Worm (Caenorhabditis elegans) whole organism, L2 larva: Measurements from ENCODE around the gene mtp-18.

Experiments
- aly-2 ChIP-seq: fragments of 150-350 bp; optimal IDR thresholded peaks from 2 replicates; lab custom pipeline; 2014; ENCODE audit warnings: missing biosample characterization, missing genetic modification characterization
- fos-1 ChIP-seq: fragments of 150-350 bp; optimal IDR thresholded peaks from 2 replicates; lab custom pipeline; 2014; ENCODE audit warnings: missing biosample characterization, missing genetic modification characterization
- lin-13 ChIP-seq: fragments of 150-350 bp; optimal IDR thresholded peaks from 2 replicates; lab custom pipeline; 2014; ENCODE audit warnings: missing biosample characterization, missing genetic modification reagents, missing genetic modification characterization
- lsy-2 ChIP-seq, 2 experiments: fragments of 150-350 bp in 1 of 2; sonication (generic microtip) in 1 of 2; optimal IDR thresholded peaks; 2 replicates each; lab custom pipeline; 2014 to 2017; ENCODE audit warnings: missing biosample characterization in 2 of 2, missing genetic modification characterization in 2 of 2
- nhr-25 ChIP-seq: fragments of 150-350 bp; sonication (generic microtip); optimal IDR thresholded peaks from 3 replicates; lab custom pipeline; 2014; ENCODE audit warnings: missing biosample characterization, missing genetic modification characterization
- nhr-77 ChIP-seq: fragments of 150-350 bp; optimal IDR thresholded peaks from 2 replicates; lab custom pipeline; 2014; ENCODE audit warnings: missing biosample characterization, missing genetic modification characterization
- skn-1 ChIP-seq: sonication (generic microtip); optimal IDR thresholded peaks from 2 replicates; lab custom pipeline; 2017; ENCODE audit warnings: missing biosample characterization, missing genetic modification characterization
- zag-1 ChIP-seq: fragments of 150-350 bp; optimal IDR thresholded peaks from 2 replicates; lab custom pipeline; 2014; ENCODE audit warnings: missing biosample characterization, missing genetic modification characterization
- ztf-1 ChIP-seq: fragments of 200-800 bp; sonication (Bioruptor generic); conservative IDR thresholded peaks from 2 replicates; pipeline ENCODE4 v1.3.6; 2022; ENCODE audit warnings: missing genetic modification characterization, missing compliant biosample characterization
- ztf-11 ChIP-seq: sonication (generic microtip); optimal IDR thresholded peaks from 2 replicates; lab custom pipeline; 2017; ENCODE audit warnings: missing biosample characterization, missing genetic modification characterization

- TF ChIP-seq skn-1 (no peak), nhr-77 (no peak), lsy-2 (tag; optimal IDR thresholded peaks at IDR 0.05; lab: Kevin White, UChicago) (peak in 1 of 2 experiments; percentile 57), fos-1 (tag; lab: Kevin White, UChicago) (peak; percentile 32), aly-2 (tag; lab: Kevin White, UChicago) (no peak), zag-1 (tag; lab: Kevin White, UChicago) (no peak), nhr-25 (tag; lab: Kevin White, UChicago) (peak; percentile 56), lin-13 (GFP tag; lab: Kevin White, UChicago) (no peak), ztf-11 (tag; lab: Kevin White, UChicago) (no peak), ztf-1 (GFP tag; lab: Robert Waterston, UW) (no peak)
Measured at ce11 chrX:6201542-6201941, 4.7 kb downstream of the mtp-18 start.
